Worm (Caenorhabditis elegans): ENCODE measurements around the gene mab-3.

Gene mab-3

DNA sequence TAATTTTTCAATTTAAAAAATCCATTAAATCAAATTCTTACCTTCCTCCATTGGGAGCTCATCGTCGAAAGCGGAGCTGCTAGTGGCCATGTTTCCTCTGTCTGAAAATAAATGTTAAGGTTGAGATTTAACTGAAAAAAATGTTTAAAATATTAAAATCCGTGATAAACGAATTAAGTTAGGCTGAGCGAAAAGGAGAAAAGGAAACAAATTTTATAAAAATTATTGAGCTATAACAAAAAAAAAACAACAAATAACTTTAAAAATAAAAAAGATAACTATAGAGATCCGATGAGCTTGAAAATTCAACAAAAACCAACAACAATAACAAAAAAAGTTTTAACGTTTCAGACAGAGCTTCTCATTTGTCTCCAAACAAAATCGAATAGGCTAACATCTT lies 10.8 kb downstream of the mab-3 start, which contains the start of gene pno-1:
pno-1 (minus strand) TSS at position 101 of the 400 bp plus-strand sequence.
- TF ChIP-seq daf-12 (tag; optimal IDR thresholded peaks at IDR 0.05) (no peak), ceh-9 (tag; optimal IDR thresholded peaks at IDR 0.05) (no peak), aly-2 (tag; optimal IDR thresholded peaks at IDR 0.05) (no peak), lin-15B (tag; optimal IDR thresholded peaks at IDR 0.05) (no peak), zag-1 (tag; optimal IDR thresholded peaks at IDR 0.05) (no peak), eor-1 (tag; optimal IDR thresholded peaks at IDR 0.05) (no peak), nhr-12 (tag; optimal IDR thresholded peaks at IDR 0.05) (no peak), snpc-4 (tag; optimal IDR thresholded peaks at IDR 0.05) (no peak), nhr-67 (tag; optimal IDR thresholded peaks at IDR 0.05) (no peak), nhr-11 (tag; optimal IDR thresholded peaks at IDR 0.05) (no peak), nhr-23 (tag; optimal IDR thresholded peaks at IDR 0.05) (no peak), fkh-2 (tag; optimal IDR thresholded peaks at IDR 0.05) (no peak)

DNA sequence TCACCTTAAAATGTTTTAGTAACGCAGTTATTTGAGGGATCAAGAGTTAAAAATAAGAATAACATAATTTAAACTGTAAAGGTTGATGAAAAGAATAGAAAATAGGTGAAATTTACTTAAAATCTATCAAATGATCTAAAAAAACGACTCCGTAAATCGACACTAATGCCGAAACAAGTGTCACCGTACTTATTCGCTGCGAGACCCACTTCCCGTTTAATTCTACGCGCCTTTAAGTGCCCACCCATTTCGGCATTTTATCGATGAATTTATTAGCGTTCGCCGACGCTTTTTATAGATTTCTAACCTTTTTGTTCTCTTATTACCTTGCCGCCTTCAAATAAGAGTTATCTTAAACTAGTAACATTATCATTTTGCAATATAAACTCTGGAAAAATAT lies 14.1 kb downstream of the mab-3 start, which contains the start of the genes Y53C12B.1 and nos-3:
Y53C12B.1 (minus strand) TSS at position 10 of the 400 bp plus-strand sequence.
nos-3 (plus strand) TSS at position 248 of the 400 bp plus-strand sequence.
- no peak for TF ChIP-seq elt-3 (tag; optimal IDR thresholded peaks at IDR 0.05)
- TF ChIP-seq nhr-25 (tag; optimal IDR thresholded peaks at IDR 0.05) = peak; percentile 88
- TF ChIP-seq aly-2 (tag; optimal IDR thresholded peaks at IDR 0.05) = no peak
- TF ChIP-seq nhr-43 (tag; optimal IDR thresholded peaks at IDR 0.05; ENCODE audit: poor library complexity, severe bottlenecking) = peak; percentile 69
- no peak for TF ChIP-seq ZK546.5 (tag; optimal IDR thresholded peaks at IDR 0.05)
- no peak for TF ChIP-seq mdl-1 (tag; optimal IDR thresholded peaks at IDR 0.05)
- peak; percentile 97 for TF ChIP-seq nfya-1 (tag; optimal IDR thresholded peaks at IDR 0.05; ENCODE audit: insufficient read depth)
- no peak for TF ChIP-seq nhr-28 (tag; optimal IDR thresholded peaks at IDR 0.05)
- TF ChIP-seq hmg-11 (tag; optimal IDR thresholded peaks at IDR 0.05) = peak; percentile 60
- TF ChIP-seq zag-1 (tag; optimal IDR thresholded peaks at IDR 0.05) = no peak
- TF ChIP-seq ceh-16 (tag; optimal IDR thresholded peaks at IDR 0.05) = no peak
- no peak for TF ChIP-seq nhr-237 (tag; optimal IDR thresholded peaks at IDR 0.05)
- TF ChIP-seq ceh-28 (tag; optimal IDR thresholded peaks at IDR 0.05) = peak; percentile 64
- TF ChIP-seq R02D3.7 (tag; optimal IDR thresholded peaks at IDR 0.05) = peak; percentile 96
- no peak for TF ChIP-seq fkh-2 (tag; optimal IDR thresholded peaks at IDR 0.05)
- TF ChIP-seq mml-1 (tag; optimal IDR thresholded peaks at IDR 0.05) = no peak
- no peak for TF ChIP-seq egl-27 (tag; optimal IDR thresholded peaks at IDR 0.05)
- no peak for TF ChIP-seq jun-1 (tag; optimal IDR thresholded peaks at IDR 0.05)
- TF ChIP-seq nhr-67 (tag; optimal IDR thresholded peaks at IDR 0.05) = no peak
- TF ChIP-seq ama-1 (optimal IDR thresholded peaks at IDR 0.05) = no peak
- no peak for TF ChIP-seq nhr-77 (tag; optimal IDR thresholded peaks at IDR 0.05)
- TF ChIP-seq unc-39 (tag; optimal IDR thresholded peaks at IDR 0.05) = no peak
- TF ChIP-seq fkh-10 (GFP tag; optimal IDR thresholded peaks at IDR 0.05) = peak; percentile 12
- peak; percentile 66 for TF ChIP-seq snpc-4 (tag; optimal IDR thresholded peaks at IDR 0.05)
- no peak for TF ChIP-seq eor-1 (tag; optimal IDR thresholded peaks at IDR 0.05)
- TF ChIP-seq ceh-82 (tag; optimal IDR thresholded peaks at IDR 0.05) = no peak
- TF ChIP-seq egl-5 (tag; optimal IDR thresholded peaks at IDR 0.05) = peak; percentile 79
- TF ChIP-seq elt-2 (tag; optimal IDR thresholded peaks at IDR 0.05) = peak; percentile 55
- TF ChIP-seq pha-4 (tag; optimal IDR thresholded peaks at IDR 0.05) = peak; percentile 93
- no peak for TF ChIP-seq nhr-76 (tag; optimal IDR thresholded peaks at IDR 0.05)
- TF ChIP-seq nhr-12 (tag; optimal IDR thresholded peaks at IDR 0.05) = no peak
- TF ChIP-seq daf-12 (tag; optimal IDR thresholded peaks at IDR 0.05) = no peak
- TF ChIP-seq ztf-4 (tag; optimal IDR thresholded peaks at IDR 0.05) = no peak
- TF ChIP-seq lsy-12 (tag; optimal IDR thresholded peaks at IDR 0.05) = no peak
- TF ChIP-seq skn-1 (tag; optimal IDR thresholded peaks at IDR 0.05) = peak; percentile 73
- no peak for TF ChIP-seq ceh-9 (tag; optimal IDR thresholded peaks at IDR 0.05)
- TF ChIP-seq lin-39 (tag; optimal IDR thresholded peaks at IDR 0.05) = peak; percentile 92
- peak; percentile 91 for TF ChIP-seq nhr-23 (tag; optimal IDR thresholded peaks at IDR 0.05)
- no peak for TF ChIP-seq tbx-2 (tag; optimal IDR thresholded peaks at IDR 0.05)
- no peak for TF ChIP-seq ztf-11 (tag; optimal IDR thresholded peaks at IDR 0.05)
- TF ChIP-seq pqm-1 (tag; optimal IDR thresholded peaks at IDR 0.05) = peak; percentile 71
- no peak for TF ChIP-seq nhr-11 (tag; optimal IDR thresholded peaks at IDR 0.05)
- peak; percentile 88 for TF ChIP-seq lin-15B (tag; optimal IDR thresholded peaks at IDR 0.05)
- no peak for TF ChIP-seq fos-1 (tag; optimal IDR thresholded peaks at IDR 0.05)
- TF ChIP-seq sea-2 (GFP tag; optimal IDR thresholded peaks at IDR 0.05) = no peak
- peak; percentile 54 for TF ChIP-seq elt-1 (tag; optimal IDR thresholded peaks at IDR 0.05)
- TF ChIP-seq unc-62 (GFP tag; optimal IDR thresholded peaks at IDR 0.05) = no peak
